Worm (Caenorhabditis elegans) whole organism, L1 larva: ENCODE results near the gene F08D12.7.

Experiments used
- C16A3.4 ChIP-seq: fragments of 150-350 bp; optimal IDR thresholded peaks from 2 replicates; lab custom pipeline; 2014; ENCODE audit warnings: missing biosample characterization, missing genetic modification characterization
- Y116A8C.19 ChIP-seq: sonication (generic microtip); optimal IDR thresholded peaks from 2 replicates; lab custom pipeline; 2016; ENCODE audit warnings: missing compliant biosample characterization, missing genetic modification characterization, borderline replicate concordance
- aha-1 ChIP-seq: fragments of 150-350 bp; optimal IDR thresholded peaks from 2 replicates; lab custom pipeline; 2014; ENCODE audit warnings: missing biosample characterization, missing genetic modification characterization
- aly-2 ChIP-seq: fragments of 150-350 bp; optimal IDR thresholded peaks from 2 replicates; lab custom pipeline; 2014; ENCODE audit warnings: missing biosample characterization, missing genetic modification characterization
- ama-1 ChIP-seq: fragments of 150-350 bp; optimal IDR thresholded peaks from 2 replicates; lab custom pipeline; 2014
- blmp-1 ChIP-seq: fragments of 150-350 bp; optimal IDR thresholded peaks from 2 replicates; lab custom pipeline; 2014; ENCODE audit warnings: missing biosample characterization, missing genetic modification characterization
- ceh-63 ChIP-seq: fragments of 200-800 bp; sonication (Bioruptor generic); optimal IDR thresholded peaks from 2 replicates; lab custom pipeline; 2018; ENCODE audit warnings: mild to moderate bottlenecking, missing genetic modification characterization, missing compliant biosample characterization
- ceh-8 ChIP-seq: fragments of 200-800 bp; sonication (Bioruptor generic); optimal IDR thresholded peaks from 2 replicates; lab custom pipeline; 2018; ENCODE audit warnings: mild to moderate bottlenecking, missing genetic modification characterization, moderate library complexity, missing compliant biosample characterization
- ceh-82 ChIP-seq, 3 experiments: fragments of 150-350 bp in 1 of 3; sonication (generic microtip) in 2 of 3; optimal IDR thresholded peaks; 2 replicates each; lab custom pipeline; 2014 to 2017; ENCODE audit warnings: missing biosample characterization in 3 of 3, missing genetic modification characterization in 3 of 3
- ceh-90 ChIP-seq: sonication (generic microtip); optimal IDR thresholded peaks from 2 replicates; lab custom pipeline; 2016; ENCODE audit warnings: missing genetic modification characterization, missing compliant biosample characterization
- dpl-1 ChIP-seq, 3 experiments: fragments of 150-350 bp in 2 of 3; sonication (generic microtip) in 1 of 3; optimal IDR thresholded peaks; 2 replicates each; lab custom pipeline; 2014 to 2017; ENCODE audit warnings: missing biosample characterization in 3 of 3, missing genetic modification characterization in 3 of 3, missing genetic modification reagents in 3 of 3
- efl-1 ChIP-seq, 4 experiments: fragments of 150-350 bp; optimal IDR thresholded peaks in 3 of 4; peaks in 1 of 4; 1 replicate in 1 of 4; 2 replicates in 3 of 4; lab custom pipeline; 2014; ENCODE audit warnings: missing biosample characterization in 2 of 4, missing genetic modification characterization in 2 of 4, missing genetic modification reagents in 2 of 4
- efl-3 ChIP-seq: fragments of 200-800 bp; sonication (Bioruptor generic); optimal IDR thresholded peaks from 2 replicates; lab custom pipeline; 2018; ENCODE audit warnings: mild to moderate bottlenecking, missing genetic modification characterization, missing compliant biosample characterization
- egl-13 ChIP-seq: sonication (generic microtip); optimal IDR thresholded peaks from 2 replicates; lab custom pipeline; 2016; ENCODE audit warnings: missing genotype, missing genetic modification reagents, missing genetic modification characterization, missing compliant biosample characterization
- egl-27 ChIP-seq, 2 experiments: fragments of 150-350 bp in 1 of 2; sonication (generic microtip); optimal IDR thresholded peaks; 3 replicates each; lab custom pipeline; 2017 to 2018; ENCODE audit warnings: missing biosample characterization in 2 of 2, missing genetic modification characterization in 2 of 2, missing genetic modification reagents in 2 of 2
- elt-2 ChIP-seq: sonication (generic microtip); optimal IDR thresholded peaks from 2 replicates; lab custom pipeline; 2016; ENCODE audit warnings: missing genetic modification characterization, mild to moderate bottlenecking, inconsistent platforms, missing compliant biosample characterization, missing genetic modification reagents
- elt-3 ChIP-seq, 6 experiments: fragments of 150-350 bp in 1 of 6; sonication (generic microtip); optimal IDR thresholded peaks; 2 replicates each; lab custom pipeline; 2017 to 2018; ENCODE audit warnings: missing biosample characterization in 6 of 6, missing genetic modification characterization in 6 of 6, inconsistent platforms in 1 of 6
- fkh-10 ChIP-seq: sonication (generic microtip); optimal IDR thresholded peaks from 2 replicates; lab custom pipeline; 2017; ENCODE audit warnings: missing biosample characterization, missing genetic modification reagents, missing genetic modification characterization
- fkh-4 ChIP-seq: sonication (generic microtip); optimal IDR thresholded peaks from 2 replicates; lab custom pipeline; 2016; ENCODE audit warnings: missing compliant biosample characterization, missing genetic modification characterization, borderline replicate concordance
- fos-1 ChIP-seq: fragments of 150-350 bp; optimal IDR thresholded peaks from 2 replicates; lab custom pipeline; 2014; ENCODE audit warnings: missing biosample characterization, missing genetic modification characterization
- grh-1 ChIP-seq: fragments of 200-800 bp; sonication (Bioruptor generic); IDR thresholded peaks from 2 replicates; pipeline ENCODE4 v1.3.6; 2022; ENCODE audit warnings: missing genetic modification reagents, missing genetic modification characterization, missing compliant biosample characterization
- hlh-17 ChIP-seq: fragments of 200-800 bp; sonication (Bioruptor generic); optimal IDR thresholded peaks from 2 replicates; lab custom pipeline; 2018; ENCODE audit warnings: missing genetic modification characterization, mild to moderate bottlenecking, missing compliant biosample characterization, moderate library complexity, borderline replicate concordance
- hpl-2 ChIP-seq: fragments of 150-350 bp; optimal IDR thresholded peaks from 2 replicates; lab custom pipeline; 2014; ENCODE audit warnings: missing biosample characterization, missing genetic modification reagents, missing genetic modification characterization
- jun-1 ChIP-seq: fragments of 150-350 bp; optimal IDR thresholded peaks from 2 replicates; lab custom pipeline; 2014; ENCODE audit warnings: missing biosample characterization, missing genetic modification reagents, missing genetic modification characterization
- lin-13 ChIP-seq: fragments of 150-350 bp; optimal IDR thresholded peaks from 2 replicates; lab custom pipeline; 2014; ENCODE audit warnings: missing biosample characterization, missing genetic modification reagents, missing genetic modification characterization
- lin-14 ChIP-seq: fragments of 200-800 bp; sonication (Bioruptor generic); optimal IDR thresholded peaks from 2 replicates; lab custom pipeline; 2018; ENCODE audit warnings: mild to moderate bottlenecking, missing genetic modification characterization, moderate library complexity, missing compliant biosample characterization
- lir-3 ChIP-seq: sonication (generic microtip); optimal IDR thresholded peaks from 2 replicates; lab custom pipeline; 2016; ENCODE audit warnings: mild to moderate bottlenecking, missing genetic modification characterization, moderate library complexity, missing compliant biosample characterization; ENCODE audit not compliant: poor library complexity
- nhr-11 ChIP-seq: fragments of 150-350 bp; optimal IDR thresholded peaks from 2 replicates; lab custom pipeline; 2014; ENCODE audit warnings: missing biosample characterization, missing genetic modification characterization
- nhr-12 ChIP-seq: sonication (generic microtip); optimal IDR thresholded peaks from 2 replicates; lab custom pipeline; 2017; ENCODE audit warnings: missing biosample characterization, missing genetic modification characterization
- nhr-19 ChIP-seq: fragments of 200-800 bp; sonication (Bioruptor generic); conservative IDR thresholded peaks from 2 replicates; pipeline ENCODE4 v1.3.6; 2022; ENCODE audit warnings: missing genetic modification characterization, missing compliant biosample characterization
- nhr-20 ChIP-seq: sonication (generic microtip); optimal IDR thresholded peaks from 2 replicates; lab custom pipeline; 2016; ENCODE audit warnings: mild to moderate bottlenecking, missing genetic modification characterization, missing compliant biosample characterization
- nhr-28 ChIP-seq: fragments of 150-350 bp; optimal IDR thresholded peaks from 2 replicates; lab custom pipeline; 2014; ENCODE audit warnings: missing biosample characterization, missing genetic modification characterization
- nhr-47 ChIP-seq: sonication (generic microtip); optimal IDR thresholded peaks from 2 replicates; lab custom pipeline; 2016; ENCODE audit warnings: mild to moderate bottlenecking, missing genetic modification characterization, moderate library complexity, missing compliant biosample characterization
- nhr-71 ChIP-seq: sonication (generic microtip); optimal IDR thresholded peaks from 2 replicates; lab custom pipeline; 2016; ENCODE audit warnings: mild to moderate bottlenecking, missing genetic modification characterization, moderate library complexity, missing compliant biosample characterization
- nhr-77 ChIP-seq: fragments of 150-350 bp; optimal IDR thresholded peaks from 2 replicates; lab custom pipeline; 2014; ENCODE audit warnings: missing biosample characterization, missing genetic modification characterization
- nhr-84 ChIP-seq: sonication (generic microtip); optimal IDR thresholded peaks from 2 replicates; lab custom pipeline; 2017; ENCODE audit warnings: missing biosample characterization, missing genetic modification characterization
- nhr-85 ChIP-seq: sonication (generic microtip); peaks from one replicate; lab custom pipeline; 2016; ENCODE audit warnings: missing genetic modification characterization, inconsistent platforms, missing compliant biosample characterization
- pag-3 ChIP-seq: sonication (generic microtip); optimal IDR thresholded peaks from 2 replicates; lab custom pipeline; 2017; ENCODE audit warnings: missing genetic modification characterization, mild to moderate bottlenecking, missing compliant biosample characterization, antibody characterized with exemption, borderline replicate concordance; ENCODE audit not compliant: insufficient read depth
- pqm-1 ChIP-seq: sonication (generic microtip); optimal IDR thresholded peaks from 3 replicates; lab custom pipeline; 2017; ENCODE audit warnings: missing biosample characterization, missing genetic modification characterization
- rnt-1 ChIP-seq: sonication (generic microtip); optimal IDR thresholded peaks from 2 replicates; lab custom pipeline; 2016; ENCODE audit warnings: mild to moderate bottlenecking, missing genetic modification characterization, moderate library complexity, missing compliant biosample characterization
- skn-1 ChIP-seq: fragments of 150-350 bp; optimal IDR thresholded peaks from 2 replicates; lab custom pipeline; 2014; ENCODE audit warnings: missing biosample characterization, missing genetic modification characterization
- snpc-4 ChIP-seq: fragments of 150-350 bp; optimal IDR thresholded peaks from 2 replicates; lab custom pipeline; 2014; ENCODE audit warnings: missing biosample characterization, missing genetic modification characterization
- swsn-7 ChIP-seq: sonication (generic microtip); optimal IDR thresholded peaks from 2 replicates; lab custom pipeline; 2016; ENCODE audit warnings: missing genetic modification characterization, missing compliant biosample characterization
- unc-30 ChIP-seq: sonication (generic microtip); optimal IDR thresholded peaks from 2 replicates; lab custom pipeline; 2017; ENCODE audit warnings: missing biosample characterization, missing genetic modification characterization
- unc-62 ChIP-seq: fragments of 150-350 bp; optimal IDR thresholded peaks from 2 replicates; lab custom pipeline; 2014; ENCODE audit warnings: missing biosample characterization, missing genetic modification reagents, missing genetic modification characterization
- xbp-1 ChIP-seq: sonication (generic microtip); optimal IDR thresholded peaks from 2 replicates; lab custom pipeline; 2016; ENCODE audit warnings: missing genetic modification characterization, missing compliant biosample characterization
- zag-1 ChIP-seq: fragments of 150-350 bp; optimal IDR thresholded peaks from 2 replicates; lab custom pipeline; 2014; ENCODE audit warnings: missing biosample characterization, missing genetic modification characterization
- ztf-4 ChIP-seq: fragments of 150-350 bp; optimal IDR thresholded peaks from 2 replicates; lab custom pipeline; 2014; ENCODE audit warnings: missing biosample characterization, missing genetic modification characterization

F08D12.7 gene

ce11 chrII:2730647-2731046 is 38.3 kb downstream of the F08D12.7 start:
- TF ChIP-seq egl-13 (tag; lab: Kevin White, UChicago): no peak
- no peak for TF ChIP-seq blmp-1 (tag; lab: Kevin White, UChicago)
- no peak for TF ChIP-seq efl-1 (optimal IDR thresholded peaks at IDR 0.05; lab: Kevin White, UChicago)
- TF ChIP-seq efl-1 (GFP tag; optimal IDR thresholded peaks at IDR 0.05 in 1 of 2; lab: Kevin White, UChicago): no peak
- no peak for TF ChIP-seq ceh-90 (tag; lab: Kevin White, UChicago)
- TF ChIP-seq fkh-10: peak; percentile 63
- no peak for TF ChIP-seq elt-3 (tag; optimal IDR thresholded peaks at IDR 0.05; lab: Kevin White, UChicago)
- TF ChIP-seq lin-14 (GFP tag; lab: Kevin White, UChicago): peak; percentile 34
- no peak for TF ChIP-seq efl-3 (GFP tag; lab: Kevin White, UChicago)
- no peak for TF ChIP-seq unc-30
- no peak for TF ChIP-seq fkh-4
- TF ChIP-seq skn-1: no peak
- no peak for TF ChIP-seq swsn-7 (tag; lab: Kevin White, UChicago)
- no peak for TF ChIP-seq zag-1 (tag; lab: Kevin White, UChicago)
- no peak for TF ChIP-seq pqm-1 (tag; lab: Kevin White, UChicago)
- no peak for TF ChIP-seq aha-1 (tag; lab: Kevin White, UChicago)

- no peak for TF ChIP-seq jun-1 (tag; lab: Kevin White, UChicago)
- peak; percentile 0 for TF ChIP-seq nhr-71 (tag; lab: Kevin White, UChicago)
- peak; percentile 43 for TF ChIP-seq rnt-1
- no peak for TF ChIP-seq ceh-63
- TF ChIP-seq lin-14 (GFP tag; lab: Kevin White, UChicago): peak; percentile 33
Observed at ce11 chrII:2726774-2727173, 42.1 kb downstream of the F08D12.7 start.

- TF ChIP-seq egl-27 (tag; optimal IDR thresholded peaks at IDR 0.05; lab: Kevin White, UChicago): no peak
- no peak for TF ChIP-seq nhr-85 (tag; lab: Kevin White, UChicago)
- no peak for TF ChIP-seq jun-1 (tag; lab: Kevin White, UChicago)
- no peak for TF ChIP-seq lir-3 (tag; lab: Kevin White, UChicago)
- TF ChIP-seq hlh-17 (GFP tag; lab: Kevin White, UChicago): no peak
- no peak for TF ChIP-seq nhr-20 (tag; lab: Kevin White, UChicago)
- no peak for TF ChIP-seq ama-1 (lab: Kevin White, UChicago)
- TF ChIP-seq nhr-11 (tag; lab: Kevin White, UChicago): no peak
- no peak for TF ChIP-seq unc-62 (GFP tag; lab: Kevin White, UChicago)
- no peak for TF ChIP-seq nhr-28
- TF ChIP-seq ceh-82 (tag; optimal IDR thresholded peaks at IDR 0.05; lab: Kevin White, UChicago): no peak
- no peak for TF ChIP-seq nhr-47 (tag; lab: Kevin White, UChicago)
- no peak for TF ChIP-seq lin-14 (GFP tag; lab: Kevin White, UChicago)
- no peak for TF ChIP-seq fos-1
- no peak for TF ChIP-seq dpl-1 (GFP tag; optimal IDR thresholded peaks at IDR 0.05; lab: Kevin White, UChicago)
- TF ChIP-seq snpc-4: no peak
- no peak for TF ChIP-seq pqm-1 (tag; lab: Kevin White, UChicago)
- no peak for TF ChIP-seq aly-2 (tag; lab: Kevin White, UChicago)
Observed at ce11 chrII:2725561-2725960, 43.4 kb downstream of the F08D12.7 start, which contains the start of the genes T05A8.11 and nep-2. T05A8.11 (minus strand) TSS chrII:2725661. nep-2 (minus strand) TSS chrII:2725752.

- TF ChIP-seq nhr-12 (tag; lab: Kevin White, UChicago) (no peak), efl-3 (GFP tag; lab: Kevin White, UChicago) (no peak), ztf-4 (tag; lab: Kevin White, UChicago) (no peak), rnt-1 (no peak), pag-3 (tag; lab: Kevin White, UChicago) (no peak), lin-13 (GFP tag; lab: Kevin White, UChicago) (no peak), lir-3 (tag; lab: Kevin White, UChicago) (no peak), hpl-2 (GFP tag; lab: Kevin White, UChicago) (no peak), grh-1 (GFP tag; lab: Robert Waterston, UW) (no peak), C16A3.4 (tag; lab: Kevin White, UChicago) (no peak), nhr-19 (GFP tag; lab: Robert Waterston, UW) (no peak), nhr-84 (tag; lab: Kevin White, UChicago) (no peak), ceh-8 (GFP tag; lab: Kevin White, UChicago) (no peak), fos-1 (no peak), nhr-77 (tag; lab: Kevin White, UChicago) (no peak), elt-2 (tag; lab: Kevin White, UChicago) (no peak), Y116A8C.19 (tag; lab: Kevin White, UChicago) (no peak), xbp-1 (tag; lab: Kevin White, UChicago) (no peak)
Observed at ce11 chrII:2721992-2722391, 46.9 kb downstream of the F08D12.7 start.
